Worm (Caenorhabditis elegans) whole organism, young adult: ENCODE measurements around the gene F23H12.5.

Source experiments
- B0019.2 ChIP-seq: fragments of 200-800 bp; sonication (Bioruptor generic); conservative IDR thresholded peaks from 2 replicates; pipeline ENCODE4 v1.3.6; 2022; ENCODE audit warnings: missing genetic modification reagents, missing genetic modification characterization, missing compliant biosample characterization
- B0261.1 ChIP-seq: sonication (generic microtip); optimal IDR thresholded peaks from 2 replicates; lab custom pipeline; 2016; ENCODE audit warnings: mild to moderate bottlenecking, missing genetic modification characterization, moderate library complexity, missing compliant biosample characterization
- C06A6.2 ChIP-seq: fragments of 200-800 bp; sonication (Bioruptor generic); conservative IDR thresholded peaks from 2 replicates; pipeline ENCODE4 v1.3.6; 2022; ENCODE audit warnings: missing genetic modification characterization, missing compliant biosample characterization
- F23B12.7 ChIP-seq: sonication (generic microtip); optimal IDR thresholded peaks from 2 replicates; lab custom pipeline; 2017; ENCODE audit warnings: missing genetic modification characterization, mild to moderate bottlenecking, missing compliant biosample characterization, antibody characterized with exemption, moderate library complexity; ENCODE audit not compliant: insufficient read depth
- F49E8.2 ChIP-seq: sonication (generic microtip); optimal IDR thresholded peaks from 3 replicates; lab custom pipeline; 2017; ENCODE audit warnings: missing genetic modification characterization, mild to moderate bottlenecking, missing compliant biosample characterization, antibody characterized with exemption, moderate library complexity; ENCODE audit not compliant: insufficient read depth
- Y67H2A.10 ChIP-seq: fragments of 200-800 bp; sonication (Bioruptor generic); conservative IDR thresholded peaks from 2 replicates; pipeline ENCODE4 v1.3.6; 2022; ENCODE audit warnings: missing genetic modification reagents, missing genetic modification characterization, missing compliant biosample characterization
- Y95B8A.8 ChIP-seq: fragments of 200-800 bp; sonication (Bioruptor generic); IDR thresholded peaks from 2 replicates; pipeline ENCODE4 v1.3.6; 2022; ENCODE audit warnings: missing genetic modification reagents, missing genetic modification characterization, missing compliant biosample characterization
- ZK185.1 ChIP-seq: sonication (generic microtip); optimal IDR thresholded peaks from 2 replicates; lab custom pipeline; 2016; ENCODE audit warnings: mild to moderate bottlenecking, missing genetic modification characterization, missing compliant biosample characterization; ENCODE audit not compliant: poor library complexity, severe bottlenecking
- ama-1 ChIP-seq, 3 experiments: fragments of 150-350 bp in 1 of 3; sonication (generic microtip) in 2 of 3; optimal IDR thresholded peaks; 2 replicates each; lab custom pipeline; 2014 to 2018; ENCODE audit warnings: missing biosample characterization in 2 of 3, missing genetic modification characterization in 2 of 3, missing genetic modification reagents in 2 of 3
- bed-2 ChIP-seq: fragments of 200-800 bp; sonication (Bioruptor generic); IDR thresholded peaks from 2 replicates; pipeline ENCODE4 v1.3.6; 2022; ENCODE audit warnings: missing genetic modification reagents, missing genetic modification characterization, missing compliant biosample characterization
- ccch-3 ChIP-seq: fragments of 200-800 bp; sonication (Bioruptor generic); optimal IDR thresholded peaks from 2 replicates; lab custom pipeline; 2018; ENCODE audit warnings: mild to moderate bottlenecking, missing genetic modification characterization, missing compliant biosample characterization
- ceh-40 ChIP-seq: fragments of 200-800 bp; sonication (Bioruptor generic); IDR thresholded peaks from 2 replicates; pipeline ENCODE4 v1.3.6; 2022; ENCODE audit warnings: missing genetic modification characterization, missing compliant biosample characterization
- ceh-91 ChIP-seq: fragments of 200-800 bp; sonication (Bioruptor generic); IDR thresholded peaks from 2 replicates; pipeline ENCODE4 v1.3.6; 2022; ENCODE audit warnings: missing genetic modification reagents, missing genetic modification characterization, missing compliant biosample characterization
- dox-1 ChIP-seq: fragments of 200-800 bp; sonication (Bioruptor generic); IDR thresholded peaks from 2 replicates; pipeline ENCODE4 v1.3.6; 2022; ENCODE audit warnings: missing genetic modification reagents, missing genetic modification characterization, missing compliant biosample characterization
- dpl-1 ChIP-seq: fragments of 150-350 bp; optimal IDR thresholded peaks from 2 replicates; lab custom pipeline; 2014; ENCODE audit warnings: missing biosample characterization, missing genetic modification reagents, missing genetic modification characterization
- efl-1 ChIP-seq: fragments of 150-350 bp; optimal IDR thresholded peaks from 2 replicates; lab custom pipeline; 2014; ENCODE audit warnings: missing biosample characterization, missing genetic modification reagents, missing genetic modification characterization
- egl-18 ChIP-seq: fragments of 200-800 bp; sonication (Bioruptor generic); IDR thresholded peaks from 2 replicates; pipeline ENCODE4 v1.3.6; 2022; ENCODE audit warnings: missing genetic modification reagents, missing genetic modification characterization, missing compliant biosample characterization
- ekl-4 ChIP-seq: fragments of 200-800 bp; sonication (Bioruptor generic); IDR thresholded peaks from 2 replicates; pipeline ENCODE4 v1.3.6; 2022; ENCODE audit warnings: missing genetic modification reagents, missing genetic modification characterization, missing compliant biosample characterization
- fkh-3 ChIP-seq: sonication (generic microtip); optimal IDR thresholded peaks from 2 replicates; lab custom pipeline; 2016; ENCODE audit warnings: mild to moderate bottlenecking, missing genetic modification characterization, missing compliant biosample characterization
- him-1 ChIP-seq: sonication (generic microtip); optimal IDR thresholded peaks from 2 replicates; lab custom pipeline; 2016; ENCODE audit warnings: missing genotype, missing genetic modification reagents, missing genetic modification characterization, missing compliant biosample characterization
- hmg-1.2 ChIP-seq: fragments of 200-800 bp; sonication (Bioruptor generic); IDR thresholded peaks from 2 replicates; pipeline ENCODE4 v1.3.6; 2022; ENCODE audit warnings: missing genetic modification reagents, missing genetic modification characterization, missing compliant biosample characterization
- hrde-1 ChIP-seq: sonication (generic microtip); optimal IDR thresholded peaks from 2 replicates; lab custom pipeline; 2016; ENCODE audit warnings: missing genetic modification characterization, mild to moderate bottlenecking, missing compliant biosample characterization, moderate library complexity, missing genotype, missing genetic modification reagents, borderline replicate concordance
- hsf-1 ChIP-seq: fragments of 200-800 bp; sonication (Bioruptor generic); IDR thresholded peaks from 2 replicates; pipeline ENCODE4 v1.3.6; 2022; ENCODE audit warnings: missing genetic modification reagents, missing genetic modification characterization, missing compliant biosample characterization
- lin-35 ChIP-seq, 3 experiments: fragments of 150-350 bp in 2 of 3; sonication (generic microtip) in 1 of 3; optimal IDR thresholded peaks; 2 replicates each; lab custom pipeline; 2014 to 2018; ENCODE audit warnings: missing biosample characterization in 3 of 3, missing genetic modification characterization in 3 of 3, missing genetic modification reagents in 3 of 3
- lir-1 ChIP-seq: fragments of 200-800 bp; sonication (Bioruptor generic); conservative IDR thresholded peaks from 2 replicates; pipeline ENCODE4 v1.3.6; 2022; ENCODE audit warnings: missing genetic modification reagents, missing genetic modification characterization, missing compliant biosample characterization
- madf-10 ChIP-seq: sonication (generic microtip); optimal IDR thresholded peaks from 2 replicates; lab custom pipeline; 2016; ENCODE audit warnings: mild to moderate bottlenecking, missing genetic modification characterization, missing compliant biosample characterization
- madf-3 ChIP-seq: fragments of 200-800 bp; sonication (Bioruptor generic); IDR thresholded peaks from 2 replicates; pipeline ENCODE4 v1.3.6; 2022; ENCODE audit warnings: missing genetic modification reagents, missing genetic modification characterization, missing compliant biosample characterization
- madf-6 ChIP-seq: fragments of 200-800 bp; sonication (Bioruptor generic); IDR thresholded peaks from 2 replicates; pipeline ENCODE4 v1.3.6; 2022; ENCODE audit warnings: missing genetic modification reagents, missing genetic modification characterization, missing compliant biosample characterization
- mcd-1 ChIP-seq: fragments of 200-800 bp; sonication (Bioruptor generic); IDR thresholded peaks from 2 replicates; pipeline ENCODE4 v1.3.6; 2022; ENCODE audit warnings: missing genetic modification reagents, missing genetic modification characterization, missing compliant biosample characterization
- nfya-2 ChIP-seq: fragments of 200-800 bp; sonication (Bioruptor generic); IDR thresholded peaks from 2 replicates; pipeline ENCODE4 v1.3.6; 2022; ENCODE audit warnings: missing genetic modification reagents, missing genetic modification characterization, missing compliant biosample characterization
- nfyb-1 ChIP-seq: fragments of 200-800 bp; sonication (Bioruptor generic); IDR thresholded peaks from 2 replicates; pipeline ENCODE4 v1.3.6; 2022; ENCODE audit warnings: missing genetic modification reagents, missing genetic modification characterization, missing compliant biosample characterization
- pbrm-1 ChIP-seq: fragments of 200-800 bp; sonication (Bioruptor generic); IDR thresholded peaks from 2 replicates; pipeline ENCODE4 v1.3.6; 2022; ENCODE audit warnings: missing genetic modification reagents, missing genetic modification characterization, missing compliant biosample characterization
- repo-1 ChIP-seq: sonication (generic microtip); optimal IDR thresholded peaks from 2 replicates; lab custom pipeline; 2017; ENCODE audit warnings: mild to moderate bottlenecking, missing genetic modification characterization, missing compliant biosample characterization
- snpc-1.1 ChIP-seq: sonication (generic microtip); optimal IDR thresholded peaks from 2 replicates; lab custom pipeline; 2017; ENCODE audit warnings: missing genetic modification characterization, mild to moderate bottlenecking, missing compliant biosample characterization, antibody characterized with exemption, moderate library complexity, missing genotype, missing genetic modification reagents; ENCODE audit not compliant: insufficient read depth
- snpc-1.3 ChIP-seq: sonication (generic microtip); optimal IDR thresholded peaks from 2 replicates; lab custom pipeline; 2017; ENCODE audit warnings: missing genetic modification characterization, mild to moderate bottlenecking, missing compliant biosample characterization, antibody characterized with exemption, moderate library complexity, missing genotype, missing genetic modification reagents; ENCODE audit not compliant: insufficient read depth
- snpc-3.4 ChIP-seq: sonication (generic microtip); optimal IDR thresholded peaks from 2 replicates; lab custom pipeline; 2017; ENCODE audit warnings: missing genetic modification characterization, mild to moderate bottlenecking, missing compliant biosample characterization, antibody characterized with exemption, moderate library complexity, missing genotype, missing genetic modification reagents
- snpc-4 ChIP-seq, 5 experiments: fragments of 150-350 bp in 1 of 5; sonication (generic microtip) in 4 of 5; optimal IDR thresholded peaks; 2 replicates each; lab custom pipeline; 2014 to 2018; ENCODE audit warnings: missing genetic modification characterization in 5 of 5, missing biosample characterization in 3 of 5, antibody characterized with exemption in 2 of 5, mild to moderate bottlenecking in 2 of 5, missing compliant biosample characterization in 2 of 5, missing genotype in 2 of 5, moderate library complexity in 2 of 5, missing genetic modification reagents in 1 of 5
- somi-1 ChIP-seq: fragments of 200-800 bp; sonication (Bioruptor generic); optimal IDR thresholded peaks from 2 replicates; lab custom pipeline; 2018; ENCODE audit warnings: mild to moderate bottlenecking, missing genetic modification characterization, missing compliant biosample characterization
- sptf-2 ChIP-seq: fragments of 200-800 bp; sonication (Bioruptor generic); optimal IDR thresholded peaks from 2 replicates; lab custom pipeline; 2018; ENCODE audit warnings: mild to moderate bottlenecking, missing genetic modification characterization, missing compliant biosample characterization
- tbp1 ChIP-seq: fragments of 200-800 bp; sonication (Bioruptor generic); optimal IDR thresholded peaks from 2 replicates; lab custom pipeline; 2018; ENCODE audit warnings: mild to moderate bottlenecking, missing genetic modification characterization, missing compliant biosample characterization
- tlf-1 ChIP-seq: fragments of 200-800 bp; sonication (Bioruptor generic); optimal IDR thresholded peaks from 2 replicates; lab custom pipeline; 2018; ENCODE audit warnings: mild to moderate bottlenecking, missing genetic modification characterization, missing compliant biosample characterization
- zim-3 ChIP-seq: sonication (generic microtip); optimal IDR thresholded peaks from 2 replicates; lab custom pipeline; 2017; ENCODE audit warnings: mild to moderate bottlenecking, missing genetic modification characterization, moderate library complexity, missing compliant biosample characterization
- ztf-18 ChIP-seq: sonication (generic microtip); optimal IDR thresholded peaks from 2 replicates; lab custom pipeline; 2016; ENCODE audit warnings: missing genotype, mild to moderate bottlenecking, missing genetic modification characterization, missing compliant biosample characterization
- ztf-26 ChIP-seq: sonication (generic microtip); optimal IDR thresholded peaks from 2 replicates; lab custom pipeline; 2017; ENCODE audit warnings: missing genetic modification characterization, missing compliant biosample characterization

Gene F23H12.5

ce11 chrV:12317080-12317479 is 41.4 kb upstream of the F23H12.5 start, which contains the start of gene R04F11.3:
TSS of gene R04F11.3 (minus strand) at chrV:12317180.
- TF ChIP-seq bed-2 (no peak), ccch-3 (GFP tag; lab: Kevin White, UChicago) (no peak), Y67H2A.10 (no peak), ceh-40 (GFP tag; lab: Robert Waterston, UW) (no peak), snpc-4 (GFP tag; optimal IDR thresholded peaks at IDR 0.05; lab: Kevin White, UChicago) (no peak), snpc-4 (tag; optimal IDR thresholded peaks at IDR 0.05; lab: Kevin White, UChicago) (no peak), B0019.2 (GFP tag; lab: Robert Waterston, UW) (no peak), ama-1 (optimal IDR thresholded peaks at IDR 0.05; lab: Kevin White, UChicago) (no peak), ama-1 (GFP tag; optimal IDR thresholded peaks at IDR 0.05; lab: Kevin White, UChicago) (no peak), sptf-2 (no peak), somi-1 (GFP tag; lab: Kevin White, UChicago) (no peak), fkh-3 (tag; lab: Kevin White, UChicago) (no peak), him-1 (tag; lab: Kevin White, UChicago) (no peak), ZK185.1 (tag; lab: Kevin White, UChicago) (no peak)

- TF ChIP-seq ztf-26 (tag; lab: Kevin White, UChicago) (no peak), F49E8.2 (tag; lab: Kevin White, UChicago) (peak; percentile 64), tbp1 (GFP tag; lab: Kevin White, UChicago) (peak; percentile 60), ekl-4 (GFP tag; lab: Robert Waterston, UW) (no peak), madf-6 (peak; percentile 88), lin-35 (GFP tag; optimal IDR thresholded peaks at IDR 0.05; lab: Kevin White, UChicago) (peak; percentile 10 to 81 (median 15)), mcd-1 (GFP tag; lab: Robert Waterston, UW) (peak; percentile 64), pbrm-1 (GFP tag; lab: Robert Waterston, UW) (peak; percentile 47; the same call in 1 of the 2 replicates), hmg-1.2 (GFP tag; lab: Robert Waterston, UW) (peak; percentile 58), snpc-3.4 (tag; lab: Kevin White, UChicago) (peak; percentile 67), snpc-1.1 (peak; percentile 9), dox-1 (GFP tag; lab: Robert Waterston, UW) (peak; percentile 79), ceh-91 (GFP tag; lab: Robert Waterston, UW) (peak; percentile 81), efl-1 (GFP tag; lab: Kevin White, UChicago) (peak; percentile 82), dpl-1 (peak; percentile 72), B0261.1 (tag; lab: Kevin White, UChicago) (no peak), nfyb-1 (GFP tag; lab: Robert Waterston, UW) (peak; percentile 36; the same call in 1 of the 2 replicates), tlf-1 (GFP tag; lab: Kevin White, UChicago) (peak; percentile 40), Y95B8A.8 (GFP tag; lab: Robert Waterston, UW) (peak; percentile 79), C06A6.2 (GFP tag; lab: Robert Waterston, UW) (no peak), egl-18 (GFP tag; lab: Robert Waterston, UW) (no peak), zim-3 (tag; lab: Kevin White, UChicago) (no peak), F23B12.7 (tag; lab: Kevin White, UChicago) (peak; percentile 66), hrde-1 (no peak), madf-10 (tag; lab: Kevin White, UChicago) (no peak), ztf-18 (tag; lab: Kevin White, UChicago) (peak; percentile 83), repo-1 (tag; lab: Kevin White, UChicago) (no peak), nfya-2 (GFP tag; lab: Robert Waterston, UW) (no peak), lir-1 (GFP tag; lab: Robert Waterston, UW) (no peak), madf-3 (GFP tag; lab: Robert Waterston, UW) (0 out of 2 replicates have a peak, but pooled peaks have one; percentile 60), snpc-1.3 (tag; lab: Kevin White, UChicago) (peak; percentile 83), hsf-1 (GFP tag; lab: Robert Waterston, UW) (0 out of 2 replicates have a peak, but pooled peaks have one; percentile 55)
Measured at ce11 chrV:12317894-12318553, 40.4 kb upstream of the F23H12.5 start, which contains the start of the genes R04F11.5 and R04F11.2. TSS of gene R04F11.5 (minus strand) at chrV:12318019. TSS of gene R04F11.2 (plus strand) at chrV:12318381.
